Worm (Caenorhabditis elegans) whole organism, young adult: ENCODE measurements around the gene C14A4.12.

ENCODE experiments used
- C17E4.6 ChIP-seq: fragments of 200-800 bp; sonication (Bioruptor generic); IDR thresholded peaks from 2 replicates; pipeline ENCODE4 v1.3.6; 2022; ENCODE audit warnings: missing genetic modification reagents, missing genetic modification characterization, missing compliant biosample characterization
- attf-5 ChIP-seq: fragments of 200-800 bp; sonication (Bioruptor generic); optimal IDR thresholded peaks from 2 replicates; lab custom pipeline; 2018; ENCODE audit warnings: mild to moderate bottlenecking, missing genetic modification characterization, missing compliant biosample characterization
- attf-6 ChIP-seq: fragments of 200-800 bp; sonication (Bioruptor generic); IDR thresholded peaks from 2 replicates; pipeline ENCODE4 v1.3.6; 2022; ENCODE audit warnings: missing genetic modification reagents, missing genetic modification characterization, missing compliant biosample characterization
- dox-1 ChIP-seq: fragments of 200-800 bp; sonication (Bioruptor generic); IDR thresholded peaks from 2 replicates; pipeline ENCODE4 v1.3.6; 2022; ENCODE audit warnings: missing genetic modification reagents, missing genetic modification characterization, missing compliant biosample characterization
- dpl-1 ChIP-seq: fragments of 150-350 bp; optimal IDR thresholded peaks from 2 replicates; lab custom pipeline; 2014; ENCODE audit warnings: missing biosample characterization, missing genetic modification reagents, missing genetic modification characterization
- pha-4 ChIP-seq: fragments of 150-350 bp; sonication (generic microtip); optimal IDR thresholded peaks from 2 replicates; lab custom pipeline; 2014; ENCODE audit warnings: missing biosample characterization, missing genetic modification reagents, missing genetic modification characterization
- rcor-1 ChIP-seq: fragments of 200-800 bp; sonication (Bioruptor generic); IDR thresholded peaks from 2 replicates; pipeline ENCODE4 v1.3.6; 2022; ENCODE audit warnings: missing genetic modification reagents, missing genetic modification characterization, missing compliant biosample characterization
- repo-1 ChIP-seq: sonication (generic microtip); optimal IDR thresholded peaks from 2 replicates; lab custom pipeline; 2017; ENCODE audit warnings: mild to moderate bottlenecking, missing genetic modification characterization, missing compliant biosample characterization
- snpc-3.4 ChIP-seq: sonication (generic microtip); optimal IDR thresholded peaks from 2 replicates; lab custom pipeline; 2017; ENCODE audit warnings: missing genetic modification characterization, mild to moderate bottlenecking, missing compliant biosample characterization, antibody characterized with exemption, moderate library complexity, missing genotype, missing genetic modification reagents
- snpc-4 ChIP-seq, 5 experiments: fragments of 150-350 bp in 1 of 5; sonication (generic microtip) in 4 of 5; optimal IDR thresholded peaks; 2 replicates each; lab custom pipeline; 2014 to 2018; ENCODE audit warnings: missing genetic modification characterization in 5 of 5, missing biosample characterization in 3 of 5, antibody characterized with exemption in 2 of 5, mild to moderate bottlenecking in 2 of 5, missing compliant biosample characterization in 2 of 5, missing genotype in 2 of 5, moderate library complexity in 2 of 5, missing genetic modification reagents in 1 of 5
- unc-62 ChIP-seq: fragments of 150-350 bp; optimal IDR thresholded peaks from 2 replicates; lab custom pipeline; 2014; ENCODE audit warnings: missing biosample characterization, missing genetic modification reagents, missing genetic modification characterization
- zim-3 ChIP-seq: sonication (generic microtip); optimal IDR thresholded peaks from 2 replicates; lab custom pipeline; 2017; ENCODE audit warnings: mild to moderate bottlenecking, missing genetic modification characterization, moderate library complexity, missing compliant biosample characterization

ce11 chrII:10662279-10662678 is 49.4 kb downstream of the C14A4.12 start:
- TF ChIP-seq attf-6 (GFP tag; lab: Robert Waterston, UW) (no peak), attf-5 (GFP tag; lab: Kevin White, UChicago) (no peak), C17E4.6 (GFP tag; lab: Robert Waterston, UW) (no peak), zim-3 (no peak), snpc-4 (GFP tag; optimal IDR thresholded peaks at IDR 0.05; lab: Kevin White, UChicago) (no peak), snpc-4 (tag; optimal IDR thresholded peaks at IDR 0.05; lab: Kevin White, UChicago) (no peak), pha-4 (tag; lab: Kevin White, UChicago) (no peak), dox-1 (no peak), snpc-3.4 (tag; lab: Kevin White, UChicago) (no peak), unc-62 (no peak), repo-1 (tag; lab: Kevin White, UChicago) (no peak), dpl-1 (no peak), rcor-1 (GFP tag; lab: Robert Waterston, UW) (no peak)
